Worm (Caenorhabditis elegans) whole organism, early embryonic: Measurements from ENCODE around the gene T23E1.3.

ENCODE experiments used
- B0310.2 ChIP-seq: sonication (generic microtip); optimal IDR thresholded peaks from 2 replicates; lab custom pipeline; 2016; ENCODE audit warnings: mild to moderate bottlenecking, missing genetic modification characterization, missing compliant biosample characterization
- ama-1 ChIP-seq: fragments of 150-350 bp; optimal IDR thresholded peaks from 2 replicates; lab custom pipeline; 2014
- ceh-36 ChIP-seq: sonication (generic microtip); optimal IDR thresholded peaks from 2 replicates; lab custom pipeline; 2016; ENCODE audit warnings: missing genetic modification characterization, inconsistent platforms, missing compliant biosample characterization
- hnd-1 ChIP-seq: sonication (generic microtip); optimal IDR thresholded peaks from 2 replicates; lab custom pipeline; 2016; ENCODE audit warnings: missing genetic modification characterization, missing compliant biosample characterization
- pes-1 ChIP-seq: fragments of 200-800 bp; sonication (Bioruptor generic); IDR thresholded peaks from 2 replicates; pipeline ENCODE4 v1.3.6; 2022; ENCODE audit warnings: missing genetic modification reagents, missing genetic modification characterization, missing compliant biosample characterization
- tra-4 ChIP-seq: sonication (generic microtip); optimal IDR thresholded peaks from 2 replicates; lab custom pipeline; 2017; ENCODE audit warnings: missing genetic modification characterization, missing compliant biosample characterization

DNA sequence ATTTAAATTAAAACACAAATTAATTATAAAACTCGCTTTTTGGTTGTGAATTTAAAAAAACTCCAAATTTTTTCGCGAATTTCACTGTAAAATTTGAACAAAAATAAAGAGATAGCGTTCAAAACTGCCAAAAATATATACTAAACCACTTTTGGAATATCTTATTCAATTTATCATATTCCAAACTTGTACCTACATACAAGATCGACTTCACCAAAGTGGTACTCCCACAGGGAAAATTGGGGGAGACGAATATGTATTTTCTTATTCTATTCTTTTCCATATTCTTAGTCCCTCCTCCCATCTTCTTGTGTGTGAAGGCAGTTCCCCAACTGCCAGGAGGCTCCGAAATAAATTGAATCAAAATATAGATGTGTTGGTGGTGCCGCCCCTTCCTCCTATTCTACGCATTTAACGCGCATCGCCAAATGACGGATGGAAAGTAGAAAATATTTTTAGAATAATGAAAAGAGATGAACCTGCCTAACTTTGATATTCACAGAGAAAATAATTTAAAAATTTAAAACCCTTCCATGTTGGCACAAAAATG lies 49.6 kb upstream of the T23E1.3 start:
- TF ChIP-seq ama-1 (lab: Kevin White, UChicago) (no peak), hnd-1 (tag; lab: Kevin White, UChicago) (no peak), B0310.2 (tag; lab: Kevin White, UChicago) (no peak), pes-1 (no peak), tra-4 (tag; lab: Kevin White, UChicago) (no peak), ceh-36 (tag; lab: Kevin White, UChicago) (no peak)
